Worm (Caenorhabditis elegans): ENCODE measurements around the gene T04A8.8.

DNA sequence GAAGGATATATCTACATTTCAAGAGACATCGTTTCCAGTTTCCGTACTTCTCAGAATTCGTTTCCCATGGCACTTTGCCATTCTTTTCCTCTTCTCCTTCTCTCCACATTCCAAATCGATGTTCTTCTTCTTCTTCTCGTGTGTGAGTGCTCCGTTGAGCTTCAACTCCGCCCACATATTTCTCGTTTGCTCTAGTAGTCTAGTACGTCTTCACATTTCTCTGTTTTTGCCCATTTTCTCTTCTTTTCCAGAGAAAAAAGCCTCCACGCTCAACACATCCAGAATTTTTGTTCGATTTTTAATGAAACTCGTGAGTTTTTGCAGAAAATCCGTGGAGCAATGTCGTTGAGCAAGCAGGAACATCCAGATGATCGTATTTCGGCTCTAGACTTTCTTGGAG is 15.1 kb downstream of the T04A8.8 start, which contains the start of gene T04A8.18:
- TF ChIP-seq him-1 (tag; optimal IDR thresholded peaks at IDR 0.05) (no peak), W03F9.2 (tag; optimal IDR thresholded peaks at IDR 0.05) (no peak)
